Comparison of ENCODE assay signal across 1 fruit fly cellular context in the genomic region with DNA sequence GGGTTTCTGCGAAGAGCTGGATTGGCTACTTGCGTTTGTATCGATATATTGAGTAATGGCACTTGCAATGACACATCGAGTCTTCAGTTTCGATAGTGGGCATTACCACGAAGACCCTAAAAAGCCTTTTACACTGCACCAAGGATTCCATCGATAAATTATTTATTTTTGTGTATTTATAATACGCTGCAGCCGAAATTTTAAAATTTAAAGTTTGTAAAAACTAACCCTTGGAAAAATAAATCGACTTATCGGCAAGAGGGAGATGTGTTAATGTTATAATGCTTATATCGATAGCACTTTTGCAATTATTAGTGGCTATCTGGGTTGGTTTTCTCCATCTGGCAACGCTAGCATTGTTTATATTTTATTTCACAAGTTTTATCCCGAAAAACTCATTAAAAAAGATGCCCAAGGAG.
TF ChIP-seq lines count a peak whose summit lies in the region.

A gene (minus strand): TSS at position 256 of the 419 bp plus-strand sequence.
A gene (plus strand): TSS at position 323 of the 419 bp plus-strand sequence.

TF ChIP-seq in whole organism, embryonic, 481 proteins besides CTCF, POLR2A, EP300 and RAD21 (continued from another document):
- TF ChIP-seq hbn (GFP tag; IDR thresholded peaks at IDR 0.05; lab: Robert Waterston, UW; ENCODE audit: partially characterized antibody), result peak; percentile 61
- TF ChIP-seq D19A (tag; optimal IDR thresholded peaks at IDR 0.05; lab: Kevin White, UChicago), result no peak
- TF ChIP-seq ato (GFP tag; IDR thresholded peaks at IDR 0.05; lab: Robert Waterston, UW; ENCODE audit: partially characterized antibody), result peak; percentile 74
- peak; percentile 86 for TF ChIP-seq nerfin-2 (GFP tag; IDR thresholded peaks at IDR 0.05; lab: Robert Waterston, UW; ENCODE audit: partially characterized antibody)
- TF ChIP-seq GATAe (GFP tag; conservative IDR thresholded peaks at IDR 0.05; lab: Robert Waterston, UW), result no peak
- peak; percentile 45 for TF ChIP-seq lilli (GFP tag; optimal IDR thresholded peaks at IDR 0.05; lab: Kevin White, UChicago)
- TF ChIP-seq CG14014 (GFP tag; IDR thresholded peaks at IDR 0.05; lab: Robert Waterston, UW), result no peak
- no peak for TF ChIP-seq gce (GFP tag; IDR thresholded peaks at IDR 0.05; lab: Robert Waterston, UW)
- TF ChIP-seq wek (GFP tag; optimal IDR thresholded peaks at IDR 0.05; lab: Kevin White, UChicago), result no peak
- peak; percentile 79 for TF ChIP-seq sens (GFP tag; lab: Kevin White, UChicago)
- no peak for TF ChIP-seq prd (optimal IDR thresholded peaks at IDR 0.05; lab: Kevin White, UChicago)
- peak; percentile 40; the same call in 1 of the 3 replicates for TF ChIP-seq prd (GFP tag; IDR thresholded peaks at IDR 0.05; lab: Robert Waterston, UW)
- TF ChIP-seq pzg (GFP tag; optimal IDR thresholded peaks at IDR 0.05; lab: Kevin White, UChicago), result peak; percentile 54
- no peak for TF ChIP-seq CG3726 (GFP tag; IDR thresholded peaks at IDR 0.05; lab: Robert Waterston, UW)
- TF ChIP-seq danr (GFP tag; IDR thresholded peaks at IDR 0.05; lab: Robert Waterston, UW), result no peak
- TF ChIP-seq CG4360 (GFP tag; IDR thresholded peaks at IDR 0.05; lab: Robert Waterston, UW), result no peak
- peak; percentile 71 for TF ChIP-seq kay (GFP tag; optimal IDR thresholded peaks at IDR 0.05; lab: Kevin White, UChicago)
- peak; percentile 56; the same call in 1 of the 2 replicates for TF ChIP-seq CG9932 (GFP tag; IDR thresholded peaks at IDR 0.05; lab: Robert Waterston, UW)
- no peak for TF ChIP-seq CG5953 (GFP tag; IDR thresholded peaks at IDR 0.05; lab: Robert Waterston, UW)
- TF ChIP-seq MESR4 (GFP tag; optimal IDR thresholded peaks at IDR 0.05; lab: Kevin White, UChicago), result no peak
- TF ChIP-seq fru (optimal IDR thresholded peaks at IDR 0.05; lab: Kevin White, UChicago), result no peak
- TF ChIP-seq onecut (GFP tag; IDR thresholded peaks at IDR 0.05; lab: Robert Waterston, UW), result no peak
- TF ChIP-seq stwl (tag; optimal IDR thresholded peaks at IDR 0.05; lab: Kevin White, UChicago), result peak; percentile 59
- TF ChIP-seq CG13287 (GFP tag; IDR thresholded peaks at IDR 0.05; lab: Robert Waterston, UW; ENCODE audit: partially characterized antibody), result peak; percentile 86
- TF ChIP-seq tio (GFP tag; optimal IDR thresholded peaks at IDR 0.05; lab: Kevin White, UChicago), result no peak
- TF ChIP-seq fd96Cb (tag; optimal IDR thresholded peaks at IDR 0.05; lab: Kevin White, UChicago), result no peak
- peak; percentile 48 for TF ChIP-seq CG2120 (GFP tag; optimal IDR thresholded peaks at IDR 0.05; lab: Kevin White, UChicago)
- peak; percentile 3 for TF ChIP-seq Bteb2 (GFP tag; optimal IDR thresholded peaks at IDR 0.05; lab: Kevin White, UChicago)
- peak; percentile 90 for TF ChIP-seq vnd (GFP tag; IDR thresholded peaks at IDR 0.05; lab: Robert Waterston, UW; ENCODE audit: partially characterized antibody)
- peak; percentile 18 to 78 for TF ChIP-seq Pdp1 (GFP tag; optimal IDR thresholded peaks at IDR 0.05; lab: Kevin White, UChicago)
- TF ChIP-seq NC2β (GFP tag; optimal IDR thresholded peaks at IDR 0.05; lab: Kevin White, UChicago), result no peak
- TF ChIP-seq CG14710 (tag; optimal IDR thresholded peaks at IDR 0.05; lab: Kevin White, UChicago), result peak; percentile 60
- no peak for TF ChIP-seq hth (optimal IDR thresholded peaks at IDR 0.05; lab: Kevin White, UChicago)
- peak; percentile 30; the same call in 1 of the 2 replicates for TF ChIP-seq CG9215 (GFP tag; IDR thresholded peaks at IDR 0.05; lab: Robert Waterston, UW)
- peak; percentile 15 for TF ChIP-seq CG12155 (GFP tag; optimal IDR thresholded peaks at IDR 0.05; lab: Kevin White, UChicago)
- TF ChIP-seq CG17361 (GFP tag; IDR thresholded peaks at IDR 0.05; lab: Robert Waterston, UW), result 0 out of 3 replicates have a peak, but pooled peaks have one; percentile 30
